Worm (Caenorhabditis elegans) whole organism, midembryonic: ENCODE results near the gene C24H12.6.

Source experiments
- T22C8.4 ChIP-seq: fragments of 200-800 bp; sonication (Bioruptor generic); IDR thresholded peaks from 2 replicates; pipeline ENCODE4 v1.3.6; 2022; ENCODE audit warnings: missing genetic modification characterization, missing compliant biosample characterization
- cog-1 ChIP-seq: sonication (generic microtip); optimal IDR thresholded peaks from 2 replicates; lab custom pipeline; 2016; ENCODE audit warnings: missing genetic modification characterization, missing compliant biosample characterization
- flt-1 ChIP-seq: fragments of 200-800 bp; sonication (Bioruptor generic); IDR thresholded peaks from 2 replicates; pipeline ENCODE4 v1.3.6; 2022; ENCODE audit warnings: missing genetic modification characterization, missing compliant biosample characterization
- klf-2 ChIP-seq: fragments of 200-800 bp; sonication (Bioruptor generic); conservative IDR thresholded peaks from 2 replicates; pipeline ENCODE4 v1.3.6; 2022; ENCODE audit warnings: missing genetic modification reagents, missing genetic modification characterization, missing compliant biosample characterization
- med-1 ChIP-seq: sonication (generic microtip); optimal IDR thresholded peaks from 2 replicates; lab custom pipeline; 2017; ENCODE audit warnings: missing genetic modification characterization, mild to moderate bottlenecking, missing compliant biosample characterization, antibody characterized with exemption, missing genetic modification reagents; ENCODE audit not compliant: insufficient read depth
- ref-1 ChIP-seq: fragments of 200-800 bp; sonication (Bioruptor generic); conservative IDR thresholded peaks from 2 replicates; pipeline ENCODE4 v1.3.6; 2022; ENCODE audit warnings: missing genetic modification reagents, missing genetic modification characterization, missing compliant biosample characterization
- tab-1 ChIP-seq: fragments of 200-800 bp; sonication (Bioruptor generic); IDR thresholded peaks from 2 replicates; pipeline ENCODE4 v1.3.6; 2022; ENCODE audit warnings: missing genetic modification characterization, missing compliant biosample characterization
- ztf-23 ChIP-seq: fragments of 200-800 bp; sonication (Bioruptor generic); IDR thresholded peaks from 2 replicates; pipeline ENCODE4 v1.3.6; 2022; ENCODE audit warnings: missing genetic modification reagents, missing genetic modification characterization, missing compliant biosample characterization
- ztf-29 ChIP-seq: fragments of 200-800 bp; sonication (Bioruptor generic); IDR thresholded peaks from 2 replicates; pipeline ENCODE4 v1.3.6; 2022; ENCODE audit warnings: missing genetic modification reagents, missing genetic modification characterization, missing compliant biosample characterization

The C24H12.6 gene

ce11 chrII:385258-385657, 33.4 kb downstream of the C24H12.6 start, which contains the start of gene C03H5.5:
Gene C03H5.5, minus strand, starts transcription at chrII:385358.
- TF ChIP-seq ztf-29 (GFP tag; lab: Robert Waterston, UW) (no peak), ztf-23 (no peak), flt-1 (no peak), tab-1 (no peak)

ce11 chrII:379935-380334, 38.7 kb downstream of the C24H12.6 start, which contains the start of gene C03H5.7:
Gene C03H5.7, plus strand, starts transcription at chrII:380235.
- TF ChIP-seq T22C8.4 (GFP tag; lab: Robert Waterston, UW) (no peak), ref-1 (GFP tag; lab: Robert Waterston, UW) (no peak), klf-2 (GFP tag; lab: Robert Waterston, UW) (no peak), flt-1 (no peak), med-1 (GFP tag; lab: Kevin White, UChicago) (no peak), ztf-23 (no peak), cog-1 (tag; lab: Kevin White, UChicago) (no peak), tab-1 (no peak), ztf-29 (GFP tag; lab: Robert Waterston, UW) (no peak)

DNA sequence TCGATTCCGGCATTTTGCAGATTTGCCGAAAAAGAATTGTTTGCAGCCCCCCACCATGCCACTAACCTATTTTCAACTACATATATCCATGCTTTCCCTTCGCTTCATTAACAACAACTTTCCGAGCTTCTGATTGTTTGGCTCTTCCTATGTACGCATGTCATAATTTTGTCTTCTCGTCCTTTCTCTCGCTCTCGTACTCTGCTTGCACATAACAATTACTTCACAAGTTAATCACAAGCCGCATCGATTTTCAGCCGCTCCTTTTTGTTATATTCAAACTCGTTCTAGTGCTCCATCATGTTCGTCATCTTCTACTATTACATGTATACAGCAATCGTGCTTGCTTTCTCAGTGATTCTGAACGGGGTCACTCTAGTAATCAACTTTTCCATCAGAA, 40.3 kb downstream of the C24H12.6 start, which contains the start of gene C03H5.9:
C03H5.9 (plus strand) TSS at position 301 of the 400 bp plus-strand sequence.
- TF ChIP-seq med-1 (GFP tag; lab: Kevin White, UChicago) (no peak), ztf-23 (no peak), cog-1 (tag; lab: Kevin White, UChicago) (no peak), T22C8.4 (GFP tag; lab: Robert Waterston, UW) (no peak), tab-1 (no peak), ztf-29 (GFP tag; lab: Robert Waterston, UW) (no peak), flt-1 (no peak), ref-1 (GFP tag; lab: Robert Waterston, UW) (no peak), klf-2 (GFP tag; lab: Robert Waterston, UW) (no peak)

DNA sequence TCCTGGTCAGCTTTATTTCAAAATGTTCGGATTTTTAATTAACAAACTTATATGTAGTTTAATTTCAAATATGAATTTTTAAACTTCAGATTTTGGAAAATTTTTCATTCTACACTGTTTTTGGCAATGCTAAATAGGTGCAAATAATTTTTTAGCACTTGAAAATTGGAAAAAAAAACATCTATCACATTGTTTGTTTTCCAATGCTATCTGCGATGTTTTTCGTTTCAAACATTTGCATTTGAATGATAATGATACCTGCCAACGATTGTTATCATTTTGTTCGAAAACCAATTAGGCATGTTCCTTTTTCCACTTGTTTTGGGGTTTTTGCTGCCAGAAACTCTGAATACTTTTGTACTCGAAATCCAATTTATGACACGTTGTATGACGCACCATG, 43.7 kb downstream of the C24H12.6 start, which contains the start of gene C03H5.4:
C03H5.4 (plus strand) TSS at position 301 of the 400 bp plus-strand sequence.
- TF ChIP-seq tab-1, result no peak
- no peak for TF ChIP-seq med-1 (GFP tag; lab: Kevin White, UChicago)
- TF ChIP-seq klf-2 (GFP tag; lab: Robert Waterston, UW), result no peak
- no peak for TF ChIP-seq flt-1
- no peak for TF ChIP-seq ref-1 (GFP tag; lab: Robert Waterston, UW)
- TF ChIP-seq cog-1 (tag; lab: Kevin White, UChicago), result no peak

DNA sequence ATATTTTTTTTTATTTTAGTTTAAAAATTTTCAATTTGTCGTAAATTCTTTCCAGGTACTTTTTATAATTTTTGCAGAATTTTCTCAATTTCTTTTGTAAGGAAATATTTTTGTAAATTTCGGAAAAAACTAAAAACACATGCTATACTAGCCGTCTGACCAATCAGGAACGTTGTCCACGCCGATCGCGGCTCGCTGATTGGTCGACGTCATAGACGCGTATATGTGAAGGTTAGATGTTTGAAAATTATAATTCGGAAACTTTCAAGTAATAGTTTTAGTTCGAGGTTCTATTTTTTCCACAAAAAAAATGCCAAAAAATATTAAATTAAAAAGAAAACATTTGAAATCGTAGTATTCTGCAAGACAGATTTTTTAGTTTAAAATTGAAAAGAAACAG, 46.4 kb downstream of the C24H12.6 start:
- TF ChIP-seq ref-1 (GFP tag; lab: Robert Waterston, UW), result no peak
- no peak for TF ChIP-seq flt-1
- TF ChIP-seq cog-1 (tag; lab: Kevin White, UChicago), result no peak
- no peak for TF ChIP-seq med-1 (GFP tag; lab: Kevin White, UChicago)
- no peak for TF ChIP-seq tab-1
- no peak for TF ChIP-seq klf-2 (GFP tag; lab: Robert Waterston, UW)
- no peak for TF ChIP-seq ztf-23

ce11 chrII:371549-371948, 47.1 kb downstream of the C24H12.6 start:
- TF ChIP-seq flt-1 (no peak), klf-2 (GFP tag; lab: Robert Waterston, UW) (no peak), ref-1 (GFP tag; lab: Robert Waterston, UW) (no peak), ztf-29 (GFP tag; lab: Robert Waterston, UW) (no peak), tab-1 (no peak), ztf-23 (no peak), cog-1 (tag; lab: Kevin White, UChicago) (no peak), med-1 (GFP tag; lab: Kevin White, UChicago) (no peak), T22C8.4 (GFP tag; lab: Robert Waterston, UW) (no peak)

ce11 chrII:370394-370793, 48.3 kb downstream of the C24H12.6 start:
- no peak for TF ChIP-seq med-1 (GFP tag; lab: Kevin White, UChicago)
- no peak for TF ChIP-seq flt-1
- no peak for TF ChIP-seq ztf-23
- no peak for TF ChIP-seq ref-1 (GFP tag; lab: Robert Waterston, UW)
- no peak for TF ChIP-seq klf-2 (GFP tag; lab: Robert Waterston, UW)
- no peak for TF ChIP-seq T22C8.4 (GFP tag; lab: Robert Waterston, UW)
- TF ChIP-seq tab-1, result no peak
- no peak for TF ChIP-seq cog-1 (tag; lab: Kevin White, UChicago)
- TF ChIP-seq ztf-29 (GFP tag; lab: Robert Waterston, UW), result no peak

DNA sequence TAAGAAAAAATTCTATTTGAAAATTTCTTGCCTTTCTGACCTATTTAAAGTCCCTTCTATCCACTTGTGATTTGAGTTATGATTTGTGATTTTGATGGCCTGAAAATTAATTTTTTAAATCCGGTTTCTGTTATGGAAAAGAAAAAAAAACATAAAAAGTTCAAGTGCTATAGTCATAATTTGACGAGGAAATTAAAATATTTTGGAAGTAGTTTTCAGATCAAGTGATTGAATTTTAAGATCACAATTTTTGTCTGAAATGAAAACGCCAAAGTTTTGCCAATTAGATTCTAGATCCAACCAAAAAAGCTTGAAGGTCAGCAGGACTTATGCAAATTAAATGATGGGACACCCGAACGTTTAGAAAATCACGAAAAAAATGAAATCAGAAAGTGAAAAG, 51.2 kb downstream of the C24H12.6 start, which contains the start of gene ptr-3:
ptr-3 (minus strand) TSS at position 101 of the 400 bp plus-strand sequence.
- no peak for TF ChIP-seq klf-2 (GFP tag; lab: Robert Waterston, UW)
